Worm (Caenorhabditis elegans) whole organism, L3 larva: ENCODE data around the gene F08F8.11.
A peak's percentile ranks its signal among the peaks of the same experiment; 100 is the strongest.

Experiments used
- R02D3.7 ChIP-seq: fragments of 150-350 bp; optimal IDR thresholded peaks from 2 replicates; lab custom pipeline; 2014; ENCODE audit warnings: missing biosample characterization, missing genetic modification characterization
- ama-1 ChIP-seq: fragments of 150-350 bp; optimal IDR thresholded peaks from 2 replicates; lab custom pipeline; 2018
- fos-1 ChIP-seq: fragments of 150-350 bp; optimal IDR thresholded peaks from 2 replicates; lab custom pipeline; 2014; ENCODE audit warnings: missing biosample characterization, missing genetic modification characterization
- lin-15B ChIP-seq: fragments of 150-350 bp; optimal IDR thresholded peaks from 2 replicates; lab custom pipeline; 2014; ENCODE audit warnings: missing biosample characterization, missing genetic modification characterization
- nhr-25 ChIP-seq: sonication (generic microtip); optimal IDR thresholded peaks from 2 replicates; lab custom pipeline; 2017; ENCODE audit warnings: missing biosample characterization, missing genetic modification characterization
- pha-4 ChIP-seq: fragments of 150-350 bp; optimal IDR thresholded peaks from 2 replicates; lab custom pipeline; 2014; ENCODE audit warnings: missing biosample characterization, missing genetic modification reagents, missing genetic modification characterization
- zag-1 ChIP-seq: fragments of 150-350 bp; optimal IDR thresholded peaks from 2 replicates; lab custom pipeline; 2014; ENCODE audit warnings: missing biosample characterization, missing genetic modification characterization

ce11 chrIII:7353871-7354270 is 11.8 kb upstream of the F08F8.11 start, which contains the start of gene F08F8.9:
- TF ChIP-seq ama-1 (lab: Kevin White, UChicago) (no peak), fos-1 (tag; lab: Kevin White, UChicago) (no peak), zag-1 (tag; lab: Kevin White, UChicago) (no peak), nhr-25 (tag; lab: Kevin White, UChicago) (no peak), R02D3.7 (no peak), lin-15B (no peak), pha-4 (tag; lab: Kevin White, UChicago) (peak; percentile 4)
